Worm (Caenorhabditis elegans) whole organism, late embryonic: ENCODE measurements around the gene ent-1.

Experiments
- hlh-15 ChIP-seq: sonication (generic microtip); optimal IDR thresholded peaks from 2 replicates; lab custom pipeline; 2016; ENCODE audit warnings: missing genetic modification characterization, missing compliant biosample characterization
- hlh-6 ChIP-seq: sonication (generic microtip); optimal IDR thresholded peaks from 2 replicates; lab custom pipeline; 2016; ENCODE audit warnings: missing genotype, missing genetic modification characterization, missing compliant biosample characterization
- lin-11 ChIP-seq: fragments of 200-800 bp; sonication (Bioruptor generic); optimal IDR thresholded peaks from 2 replicates; lab custom pipeline; 2018; ENCODE audit warnings: mild to moderate bottlenecking, missing genetic modification characterization, missing compliant biosample characterization

ce11 chrIV:11623060-11623459 is 32.2 kb downstream of the ent-1 start, which contains the start of gene lys-4:
- no peak for TF ChIP-seq hlh-6 (tag; lab: Kevin White, UChicago)
- no peak for TF ChIP-seq lin-11 (tag; lab: Kevin White, UChicago)
- TF ChIP-seq hlh-15 (tag; lab: Kevin White, UChicago) = no peak
